Worm (Caenorhabditis elegans) whole organism, young adult: Measurements from ENCODE around the gene E02C12.9.

ENCODE experiments used
- B0261.1 ChIP-seq: sonication (generic microtip); optimal IDR thresholded peaks from 2 replicates; lab custom pipeline; 2016; ENCODE audit warnings: mild to moderate bottlenecking, missing genetic modification characterization, moderate library complexity, missing compliant biosample characterization
- B0336.3 ChIP-seq: fragments of 200-800 bp; sonication (Bioruptor generic); IDR thresholded peaks from 2 replicates; pipeline ENCODE4 v1.3.6; 2022; ENCODE audit warnings: missing genetic modification characterization, missing compliant biosample characterization
- D2030.7 ChIP-seq: fragments of 200-800 bp; sonication (Bioruptor generic); IDR thresholded peaks from 2 replicates; pipeline ENCODE4 v1.3.6; 2022; ENCODE audit warnings: missing genetic modification reagents, missing genetic modification characterization, missing compliant biosample characterization
- K12H6.12 ChIP-seq: fragments of 200-800 bp; sonication (Bioruptor generic); optimal IDR thresholded peaks from 2 replicates; lab custom pipeline; 2018; ENCODE audit warnings: mild to moderate bottlenecking, missing genetic modification characterization, missing compliant biosample characterization
- T26A5.8 ChIP-seq: sonication (generic microtip); optimal IDR thresholded peaks from 2 replicates; lab custom pipeline; 2016; ENCODE audit warnings: missing genetic modification characterization, missing compliant biosample characterization
- ZK185.1 ChIP-seq: sonication (generic microtip); optimal IDR thresholded peaks from 2 replicates; lab custom pipeline; 2016; ENCODE audit warnings: mild to moderate bottlenecking, missing genetic modification characterization, missing compliant biosample characterization; ENCODE audit not compliant: poor library complexity, severe bottlenecking
- atf-7 ChIP-seq: sonication (generic microtip); optimal IDR thresholded peaks from 2 replicates; lab custom pipeline; 2017; ENCODE audit warnings: mild to moderate bottlenecking, missing genetic modification characterization, missing compliant biosample characterization
- attf-5 ChIP-seq: fragments of 200-800 bp; sonication (Bioruptor generic); optimal IDR thresholded peaks from 2 replicates; lab custom pipeline; 2018; ENCODE audit warnings: mild to moderate bottlenecking, missing genetic modification characterization, missing compliant biosample characterization
- attf-6 ChIP-seq: fragments of 200-800 bp; sonication (Bioruptor generic); IDR thresholded peaks from 2 replicates; pipeline ENCODE4 v1.3.6; 2022; ENCODE audit warnings: missing genetic modification reagents, missing genetic modification characterization, missing compliant biosample characterization
- bed-2 ChIP-seq: fragments of 200-800 bp; sonication (Bioruptor generic); IDR thresholded peaks from 2 replicates; pipeline ENCODE4 v1.3.6; 2022; ENCODE audit warnings: missing genetic modification reagents, missing genetic modification characterization, missing compliant biosample characterization
- cebp-1 ChIP-seq, 2 experiments: fragments of 200-800 bp in 1 of 2; sonication (Bioruptor generic) in 1 of 2; sonication (generic microtip) in 1 of 2; IDR thresholded peaks in 1 of 2; optimal IDR thresholded peaks in 1 of 2; 2 replicates each; pipeline versions ENCODE4 v1.3.6 to Lab custom; 2017 to 2022; ENCODE audit warnings: missing compliant biosample characterization in 2 of 2, missing genetic modification characterization in 2 of 2, mild to moderate bottlenecking in 1 of 2, missing genetic modification reagents in 1 of 2, moderate library complexity in 1 of 2
- ceh-27 ChIP-seq: fragments of 200-800 bp; sonication (Bioruptor generic); optimal IDR thresholded peaks from 2 replicates; lab custom pipeline; 2018; ENCODE audit warnings: mild to moderate bottlenecking, missing genetic modification characterization, moderate library complexity, missing compliant biosample characterization
- ceh-79 ChIP-seq: sonication (generic microtip); optimal IDR thresholded peaks from 2 replicates; lab custom pipeline; 2017; ENCODE audit warnings: mild to moderate bottlenecking, missing genetic modification characterization, missing compliant biosample characterization
- chd-7 ChIP-seq: sonication (generic microtip); optimal IDR thresholded peaks from 2 replicates; lab custom pipeline; 2016; ENCODE audit warnings: mild to moderate bottlenecking, missing genetic modification characterization, moderate library complexity, missing compliant biosample characterization
- dox-1 ChIP-seq: fragments of 200-800 bp; sonication (Bioruptor generic); IDR thresholded peaks from 2 replicates; pipeline ENCODE4 v1.3.6; 2022; ENCODE audit warnings: missing genetic modification reagents, missing genetic modification characterization, missing compliant biosample characterization
- egl-44 ChIP-seq: fragments of 200-800 bp; sonication (Bioruptor generic); IDR thresholded peaks from 2 replicates; pipeline ENCODE4 v1.3.6; 2022; ENCODE audit warnings: missing genetic modification reagents, missing genetic modification characterization, missing compliant biosample characterization
- ekl-4 ChIP-seq: fragments of 200-800 bp; sonication (Bioruptor generic); IDR thresholded peaks from 2 replicates; pipeline ENCODE4 v1.3.6; 2022; ENCODE audit warnings: missing genetic modification reagents, missing genetic modification characterization, missing compliant biosample characterization
- ets-4 ChIP-seq: fragments of 200-800 bp; sonication (Bioruptor generic); optimal IDR thresholded peaks from 2 replicates; lab custom pipeline; 2018; ENCODE audit warnings: mild to moderate bottlenecking, missing genetic modification characterization, missing compliant biosample characterization
- hmg-20 ChIP-seq: fragments of 200-800 bp; sonication (Bioruptor generic); IDR thresholded peaks from 2 replicates; pipeline ENCODE4 v1.3.6; 2022; ENCODE audit warnings: missing genetic modification reagents, missing genetic modification characterization, missing compliant biosample characterization
- hrde-1 ChIP-seq: sonication (generic microtip); optimal IDR thresholded peaks from 2 replicates; lab custom pipeline; 2016; ENCODE audit warnings: missing genetic modification characterization, mild to moderate bottlenecking, missing compliant biosample characterization, moderate library complexity, missing genotype, missing genetic modification reagents, borderline replicate concordance
- hsf-1 ChIP-seq: fragments of 200-800 bp; sonication (Bioruptor generic); IDR thresholded peaks from 2 replicates; pipeline ENCODE4 v1.3.6; 2022; ENCODE audit warnings: missing genetic modification reagents, missing genetic modification characterization, missing compliant biosample characterization
- let-607 ChIP-seq, 2 experiments: fragments of 200-800 bp in 1 of 2; sonication (Bioruptor generic) in 1 of 2; sonication (generic microtip) in 1 of 2; optimal IDR thresholded peaks; 2 replicates each; lab custom pipeline; 2016 to 2018; ENCODE audit warnings: mild to moderate bottlenecking in 2 of 2, missing compliant biosample characterization in 2 of 2, missing genetic modification characterization in 2 of 2, moderate library complexity in 2 of 2, missing genotype in 1 of 2
- lin-40 ChIP-seq: sonication (generic microtip); optimal IDR thresholded peaks from 2 replicates; lab custom pipeline; 2016; ENCODE audit warnings: missing genetic modification characterization, mild to moderate bottlenecking, missing compliant biosample characterization, missing genotype, missing genetic modification reagents
- madf-3 ChIP-seq: fragments of 200-800 bp; sonication (Bioruptor generic); IDR thresholded peaks from 2 replicates; pipeline ENCODE4 v1.3.6; 2022; ENCODE audit warnings: missing genetic modification reagents, missing genetic modification characterization, missing compliant biosample characterization
- madf-6 ChIP-seq: fragments of 200-800 bp; sonication (Bioruptor generic); IDR thresholded peaks from 2 replicates; pipeline ENCODE4 v1.3.6; 2022; ENCODE audit warnings: missing genetic modification reagents, missing genetic modification characterization, missing compliant biosample characterization
- madf-8 ChIP-seq: fragments of 200-800 bp; sonication (Bioruptor generic); conservative IDR thresholded peaks from 2 replicates; pipeline ENCODE4 v1.3.6; 2022; ENCODE audit warnings: missing genetic modification reagents, missing genetic modification characterization, missing compliant biosample characterization
- mel-28 ChIP-seq: sonication (generic microtip); optimal IDR thresholded peaks from 2 replicates; lab custom pipeline; 2016; ENCODE audit warnings: borderline replicate concordance, mild to moderate bottlenecking, missing genetic modification characterization, missing compliant biosample characterization
- nfya-2 ChIP-seq: fragments of 200-800 bp; sonication (Bioruptor generic); IDR thresholded peaks from 2 replicates; pipeline ENCODE4 v1.3.6; 2022; ENCODE audit warnings: missing genetic modification reagents, missing genetic modification characterization, missing compliant biosample characterization
- nfyb-1 ChIP-seq: fragments of 200-800 bp; sonication (Bioruptor generic); IDR thresholded peaks from 2 replicates; pipeline ENCODE4 v1.3.6; 2022; ENCODE audit warnings: missing genetic modification reagents, missing genetic modification characterization, missing compliant biosample characterization
- nhr-80 ChIP-seq: sonication (generic microtip); optimal IDR thresholded peaks from 2 replicates; lab custom pipeline; 2016; ENCODE audit warnings: missing genetic modification characterization, missing compliant biosample characterization
- pha-4 ChIP-seq: fragments of 150-350 bp; sonication (generic microtip); optimal IDR thresholded peaks from 2 replicates; lab custom pipeline; 2014; ENCODE audit warnings: missing biosample characterization, missing genetic modification reagents, missing genetic modification characterization
- rcor-1 ChIP-seq: fragments of 200-800 bp; sonication (Bioruptor generic); IDR thresholded peaks from 2 replicates; pipeline ENCODE4 v1.3.6; 2022; ENCODE audit warnings: missing genetic modification reagents, missing genetic modification characterization, missing compliant biosample characterization
- repo-1 ChIP-seq: sonication (generic microtip); optimal IDR thresholded peaks from 2 replicates; lab custom pipeline; 2017; ENCODE audit warnings: mild to moderate bottlenecking, missing genetic modification characterization, missing compliant biosample characterization
- snpc-4 ChIP-seq, 5 experiments: fragments of 150-350 bp in 1 of 5; sonication (generic microtip) in 4 of 5; optimal IDR thresholded peaks; 2 replicates each; lab custom pipeline; 2014 to 2018; ENCODE audit warnings: missing genetic modification characterization in 5 of 5, missing biosample characterization in 3 of 5, antibody characterized with exemption in 2 of 5, mild to moderate bottlenecking in 2 of 5, missing compliant biosample characterization in 2 of 5, missing genotype in 2 of 5, moderate library complexity in 2 of 5, missing genetic modification reagents in 1 of 5
- tbp1 ChIP-seq: fragments of 200-800 bp; sonication (Bioruptor generic); optimal IDR thresholded peaks from 2 replicates; lab custom pipeline; 2018; ENCODE audit warnings: mild to moderate bottlenecking, missing genetic modification characterization, missing compliant biosample characterization
- ztf-18 ChIP-seq: sonication (generic microtip); optimal IDR thresholded peaks from 2 replicates; lab custom pipeline; 2016; ENCODE audit warnings: missing genotype, mild to moderate bottlenecking, missing genetic modification characterization, missing compliant biosample characterization
- ztf-26 ChIP-seq: sonication (generic microtip); optimal IDR thresholded peaks from 2 replicates; lab custom pipeline; 2017; ENCODE audit warnings: missing genetic modification characterization, missing compliant biosample characterization

The E02C12.9 gene

ce11 chrV:9375378-9375777, at the start of gene E02C12.9:
TSS of gene E02C12.9 (minus strand) at chrV:9375478.
- TF ChIP-seq pha-4 (tag; lab: Kevin White, UChicago), result no peak
- TF ChIP-seq D2030.7 (GFP tag; lab: Robert Waterston, UW), result no peak
- no peak for TF ChIP-seq repo-1
- no peak for TF ChIP-seq hsf-1
- TF ChIP-seq madf-8 (GFP tag; lab: Robert Waterston, UW), result no peak
- no peak for TF ChIP-seq ztf-18 (tag; lab: Kevin White, UChicago)
- TF ChIP-seq nfyb-1 (GFP tag; lab: Robert Waterston, UW), result no peak
- TF ChIP-seq mel-28 (tag; lab: Kevin White, UChicago), result no peak
- no peak for TF ChIP-seq ets-4
- TF ChIP-seq rcor-1 (GFP tag; lab: Robert Waterston, UW), result no peak
- no peak for TF ChIP-seq ceh-27 (GFP tag; lab: Kevin White, UChicago)
- TF ChIP-seq hrde-1 (tag; lab: Kevin White, UChicago), result no peak
- no peak for TF ChIP-seq ekl-4 (GFP tag; lab: Robert Waterston, UW)
- no peak for TF ChIP-seq ceh-79 (tag; lab: Kevin White, UChicago)

ce11 chrV:9424514-9424913, 49.2 kb upstream of the E02C12.9 start:
- peak; percentile 26 for TF ChIP-seq ceh-27 (GFP tag; lab: Kevin White, UChicago)
- TF ChIP-seq nhr-80, result peak; percentile 89
- no peak for TF ChIP-seq madf-6 (GFP tag; lab: Robert Waterston, UW)
- peak; percentile 5 for TF ChIP-seq ZK185.1
- no peak for TF ChIP-seq snpc-4 (GFP tag; optimal IDR thresholded peaks at IDR 0.05; lab: Kevin White, UChicago)
- TF ChIP-seq snpc-4 (tag; optimal IDR thresholded peaks at IDR 0.05; lab: Kevin White, UChicago), result peak in 1 of 4 experiments; percentile 8
- peak; percentile 36 for TF ChIP-seq K12H6.12 (tag; lab: Kevin White, UChicago)
- TF ChIP-seq atf-7 (tag; lab: Kevin White, UChicago), result peak; percentile 5
- peak; percentile 2 for TF ChIP-seq chd-7 (tag; lab: Kevin White, UChicago)
- TF ChIP-seq egl-44 (GFP tag; lab: Robert Waterston, UW), result no peak
- peak; percentile 26 for TF ChIP-seq lin-40
- TF ChIP-seq bed-2 (GFP tag; lab: Robert Waterston, UW), result no peak
- TF ChIP-seq attf-6, result no peak
- TF ChIP-seq dox-1 (GFP tag; lab: Robert Waterston, UW), result no peak
- TF ChIP-seq hmg-20 (GFP tag; lab: Robert Waterston, UW), result no peak
- no peak for TF ChIP-seq T26A5.8 (tag; lab: Kevin White, UChicago)
- no peak for TF ChIP-seq madf-3 (GFP tag; lab: Robert Waterston, UW)
- peak in 1 of 2 experiments; percentile 31 for TF ChIP-seq let-607 (tag; optimal IDR thresholded peaks at IDR 0.05; lab: Kevin White, UChicago)
- peak; percentile 46 for TF ChIP-seq attf-5 (GFP tag; lab: Kevin White, UChicago)
- TF ChIP-seq tbp1, result no peak
- TF ChIP-seq ets-4, result peak; percentile 9
- no peak for TF ChIP-seq cebp-1 (GFP tag; IDR thresholded peaks at IDR 0.05; lab: Robert Waterston, UW)
- peak; percentile 52 for TF ChIP-seq cebp-1 (tag; optimal IDR thresholded peaks at IDR 0.05; lab: Kevin White, UChicago)

DNA sequence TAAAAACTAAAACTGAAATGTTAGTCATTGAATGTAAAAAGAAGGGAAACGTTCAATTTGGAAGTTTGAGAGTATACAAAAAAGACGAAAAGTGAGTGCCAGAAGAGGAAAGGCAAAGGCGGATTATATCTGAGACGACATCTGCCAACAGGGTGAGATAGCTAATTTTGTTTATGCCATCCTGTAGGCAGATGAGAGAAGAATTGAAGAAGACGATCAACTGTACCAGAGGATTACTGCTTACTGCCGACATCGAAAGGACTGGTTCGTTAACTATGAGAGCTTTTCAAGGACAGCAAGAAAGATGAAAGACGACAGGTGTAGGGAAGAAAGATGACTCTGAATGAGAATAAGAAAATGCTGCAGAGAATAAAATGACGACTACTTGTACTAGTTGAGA, 48.3 kb upstream of the E02C12.9 start:
- no peak for TF ChIP-seq nfya-2
- TF ChIP-seq nfyb-1 (GFP tag; lab: Robert Waterston, UW), result no peak
- no peak for TF ChIP-seq B0336.3 (GFP tag; lab: Robert Waterston, UW)
- no peak for TF ChIP-seq hmg-20 (GFP tag; lab: Robert Waterston, UW)
- TF ChIP-seq ztf-26 (tag; lab: Kevin White, UChicago), result no peak
- TF ChIP-seq B0261.1 (tag; lab: Kevin White, UChicago), result no peak
